Worm (Caenorhabditis elegans) whole organism, late embryonic: ENCODE results near the gene dmsr-13.

Experiments used
- F13H6.1 ChIP-seq: sonication (generic microtip); optimal IDR thresholded peaks from 2 replicates; lab custom pipeline; 2016; ENCODE audit warnings: missing genetic modification characterization, missing compliant biosample characterization
- Y22D7AL.16 ChIP-seq: sonication (generic microtip); optimal IDR thresholded peaks from 2 replicates; lab custom pipeline; 2016; ENCODE audit warnings: missing genetic modification characterization, missing compliant biosample characterization
- ama-1 ChIP-seq: fragments of 150-350 bp; optimal IDR thresholded peaks from 2 replicates; lab custom pipeline; 2014
- ceh-2 ChIP-seq: sonication (generic microtip); optimal IDR thresholded peaks from 2 replicates; lab custom pipeline; 2016; ENCODE audit warnings: missing genotype, missing genetic modification characterization, missing compliant biosample characterization
- ceh-34 ChIP-seq: sonication (generic microtip); optimal IDR thresholded peaks from 2 replicates; lab custom pipeline; 2016; ENCODE audit warnings: mild to moderate bottlenecking, missing genetic modification characterization, missing compliant biosample characterization
- ceh-48 ChIP-seq: sonication (generic microtip); optimal IDR thresholded peaks from 2 replicates; lab custom pipeline; 2016; ENCODE audit warnings: missing genetic modification characterization, inconsistent platforms, missing compliant biosample characterization
- elt-2 ChIP-seq: sonication (generic microtip); optimal IDR thresholded peaks from 2 replicates; lab custom pipeline; 2016; ENCODE audit warnings: missing genetic modification reagents, missing genetic modification characterization, missing compliant biosample characterization
- fkh-10 ChIP-seq: fragments of 150-350 bp; optimal IDR thresholded peaks from 2 replicates; lab custom pipeline; 2014; ENCODE audit warnings: missing biosample characterization, missing genetic modification reagents, missing genetic modification characterization
- fkh-6 ChIP-seq: sonication (generic microtip); optimal IDR thresholded peaks from 2 replicates; lab custom pipeline; 2016; ENCODE audit warnings: missing genetic modification characterization, missing compliant biosample characterization
- madf-2 ChIP-seq: sonication (generic microtip); optimal IDR thresholded peaks from 2 replicates; lab custom pipeline; 2017; ENCODE audit warnings: missing genetic modification characterization, missing compliant biosample characterization
- npax-4 ChIP-seq: sonication (generic microtip); optimal IDR thresholded peaks from 2 replicates; lab custom pipeline; 2016; ENCODE audit warnings: missing genetic modification characterization, missing compliant biosample characterization
- pqm-1 ChIP-seq: sonication (generic microtip); optimal IDR thresholded peaks from 2 replicates; lab custom pipeline; 2016; ENCODE audit warnings: missing genetic modification characterization, missing compliant biosample characterization
- unc-55 ChIP-seq: sonication (generic microtip); optimal IDR thresholded peaks from 2 replicates; lab custom pipeline; 2017; ENCODE audit warnings: missing biosample characterization, missing genetic modification reagents, missing genetic modification characterization

ce11 chrV:6823432-6823831 lies 3.7 kb upstream of the dmsr-13 start:
- TF ChIP-seq fkh-10 (GFP tag; lab: Kevin White, UChicago) (no peak), pqm-1 (tag; lab: Kevin White, UChicago) (no peak), fkh-6 (no peak), ceh-48 (tag; lab: Kevin White, UChicago) (no peak), Y22D7AL.16 (tag; lab: Kevin White, UChicago) (no peak), ceh-34 (tag; lab: Kevin White, UChicago) (no peak), unc-55 (GFP tag; lab: Kevin White, UChicago) (no peak), npax-4 (no peak), madf-2 (tag; lab: Kevin White, UChicago) (no peak), ama-1 (lab: Kevin White, UChicago) (no peak), F13H6.1 (tag; lab: Kevin White, UChicago) (no peak), ceh-2 (tag; lab: Kevin White, UChicago) (no peak), elt-2 (tag; lab: Kevin White, UChicago) (peak; percentile 85)
